Worm (Caenorhabditis elegans): Measurements from ENCODE around the gene C49H3.12.

The C49H3.12 gene

DNA sequence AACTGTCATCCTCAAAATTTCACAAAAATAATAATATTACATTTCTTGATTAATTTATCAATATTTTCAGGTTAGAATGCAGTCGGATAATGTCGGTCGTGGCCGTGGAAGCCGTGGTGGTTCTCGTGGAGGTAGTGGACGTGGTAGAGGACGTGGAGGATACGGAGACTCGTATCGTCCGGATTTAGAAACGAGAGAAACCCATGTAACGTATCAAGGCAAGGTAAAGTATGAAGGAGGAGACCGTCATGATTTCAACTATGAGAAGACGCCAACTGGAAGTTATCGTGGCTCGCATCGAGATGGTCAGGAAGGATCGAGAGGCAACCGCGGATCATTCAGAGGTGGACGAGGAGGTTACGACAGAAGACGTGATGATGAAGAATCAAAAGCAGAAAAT, 30.4 kb upstream of the C49H3.12 start, which contains the start of gene frpr-10:
Gene frpr-10, plus strand, starts transcription at position 301 of the 400 bp plus-strand sequence.
- TF ChIP-seq nhr-11 (tag; optimal IDR thresholded peaks at IDR 0.05): no peak
- TF ChIP-seq lin-15B (tag; optimal IDR thresholded peaks at IDR 0.05): no peak
- TF ChIP-seq snpc-4 (tag; optimal IDR thresholded peaks at IDR 0.05): no peak
- no peak for TF ChIP-seq pha-4 (tag; optimal IDR thresholded peaks at IDR 0.05)
- TF ChIP-seq fos-1 (tag; optimal IDR thresholded peaks at IDR 0.05): no peak
- no peak for TF ChIP-seq nhr-237 (tag; optimal IDR thresholded peaks at IDR 0.05)
- no peak for TF ChIP-seq lsy-12 (tag; optimal IDR thresholded peaks at IDR 0.05)
- no peak for TF ChIP-seq hmg-11 (tag; optimal IDR thresholded peaks at IDR 0.05)
- TF ChIP-seq ztf-11 (tag; optimal IDR thresholded peaks at IDR 0.05): no peak

DNA sequence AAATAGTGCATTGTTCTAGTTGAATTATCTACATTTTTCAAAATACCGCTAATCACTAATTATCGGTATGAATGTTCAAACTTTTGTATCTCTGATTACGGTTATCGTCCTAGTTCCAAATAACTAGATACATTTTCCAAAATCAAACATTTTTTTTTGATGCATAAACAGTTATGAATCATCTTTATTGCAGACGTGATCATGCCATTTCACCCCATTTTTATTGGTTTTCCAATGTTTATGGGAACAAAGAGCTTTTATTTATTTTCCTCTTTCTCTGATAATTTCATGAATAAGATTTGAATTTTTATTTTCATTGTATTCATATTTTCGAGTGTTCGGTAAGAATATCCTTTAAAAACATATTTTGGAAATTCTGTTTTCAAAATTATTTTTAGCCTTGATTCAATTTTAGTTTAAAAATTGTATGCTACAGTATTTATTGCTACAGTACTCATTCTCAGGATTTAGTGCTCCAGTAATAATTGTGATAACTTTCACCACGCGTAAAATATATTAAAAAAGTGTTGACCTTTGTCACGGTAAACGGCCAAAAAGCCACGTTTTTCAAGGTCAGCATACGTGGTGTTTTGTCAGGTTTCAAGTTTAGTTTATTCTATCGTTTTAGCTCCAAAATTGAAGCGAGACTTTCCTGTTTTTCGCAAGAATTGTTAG, 29.7 kb upstream of the C49H3.12 start, which contains the start of gene csr-1:
Gene csr-1, plus strand, starts transcription at position 625 of the 675 bp plus-strand sequence.
- TF ChIP-seq elt-2 (tag; optimal IDR thresholded peaks at IDR 0.05): peak; percentile 22
- TF ChIP-seq daf-12 (tag; optimal IDR thresholded peaks at IDR 0.05): no peak

DNA sequence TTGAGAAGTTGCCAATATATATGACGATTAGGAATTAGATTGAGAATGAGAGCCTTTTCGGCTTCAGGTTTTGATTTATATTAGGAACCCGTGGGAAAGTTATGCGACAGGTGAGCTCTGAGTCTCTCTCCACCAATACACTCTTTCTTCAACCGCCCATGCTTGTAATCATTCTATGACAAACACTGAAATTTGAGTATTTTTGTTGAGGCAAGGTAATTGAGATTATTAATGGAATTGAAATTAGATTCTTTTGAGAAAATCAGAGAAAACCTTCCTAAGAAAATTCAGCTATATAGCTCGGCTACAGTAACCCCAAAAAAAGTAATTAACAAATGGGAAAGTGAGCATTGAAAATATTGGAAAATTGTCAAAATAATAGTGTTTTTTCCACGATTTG, 28.7 kb upstream of the C49H3.12 start, which contains the start of gene ceh-19:
Gene ceh-19, minus strand, starts transcription at position 101 of the 400 bp plus-strand sequence.
- TF ChIP-seq zag-1 (tag; optimal IDR thresholded peaks at IDR 0.05) (no peak), elt-3 (tag; optimal IDR thresholded peaks at IDR 0.05) (no peak), mdl-1 (tag; optimal IDR thresholded peaks at IDR 0.05) (no peak), nfya-1 (tag; optimal IDR thresholded peaks at IDR 0.05; ENCODE audit: insufficient read depth) (no peak)

DNA sequence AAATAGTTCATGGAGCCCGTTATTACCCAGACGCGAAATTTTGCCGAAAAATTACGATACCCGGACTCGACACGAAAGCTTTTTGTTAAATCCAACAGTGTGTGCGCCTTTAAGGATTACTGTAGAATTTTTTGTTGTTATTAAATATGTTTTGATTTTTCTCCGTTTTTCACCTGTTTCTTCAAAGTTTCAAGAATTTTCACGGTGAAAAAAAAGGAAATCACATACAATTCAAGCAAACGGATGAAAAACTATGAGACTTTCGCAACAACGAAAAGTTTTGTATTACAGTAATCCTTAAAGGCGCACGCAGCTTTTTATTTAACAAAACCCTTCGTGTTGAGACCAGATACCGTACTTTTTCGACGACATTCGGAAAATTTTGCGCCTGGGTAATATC, 26.9 kb upstream of the C49H3.12 start:
- TF ChIP-seq lin-15B (tag; optimal IDR thresholded peaks at IDR 0.05) (no peak), egl-5 (tag; optimal IDR thresholded peaks at IDR 0.05) (no peak), ZK546.5 (tag; optimal IDR thresholded peaks at IDR 0.05) (no peak), nhr-11 (tag; optimal IDR thresholded peaks at IDR 0.05) (no peak), nfya-1 (tag; optimal IDR thresholded peaks at IDR 0.05; ENCODE audit: insufficient read depth) (no peak), ceh-9 (tag; optimal IDR thresholded peaks at IDR 0.05) (no peak), ama-1 (optimal IDR thresholded peaks at IDR 0.05) (no peak), ceh-28 (tag; optimal IDR thresholded peaks at IDR 0.05) (no peak), pqm-1 (tag; optimal IDR thresholded peaks at IDR 0.05) (no peak), fkh-2 (tag; optimal IDR thresholded peaks at IDR 0.05) (no peak), jun-1 (tag; optimal IDR thresholded peaks at IDR 0.05) (no peak), skn-1 (tag; optimal IDR thresholded peaks at IDR 0.05) (no peak), unc-39 (tag; optimal IDR thresholded peaks at IDR 0.05) (no peak), snpc-4 (tag; optimal IDR thresholded peaks at IDR 0.05) (no peak), lsy-12 (tag; optimal IDR thresholded peaks at IDR 0.05) (no peak), ztf-11 (tag; optimal IDR thresholded peaks at IDR 0.05) (no peak), ceh-82 (tag; optimal IDR thresholded peaks at IDR 0.05) (no peak), elt-3 (tag; optimal IDR thresholded peaks at IDR 0.05) (no peak), aly-2 (tag; optimal IDR thresholded peaks at IDR 0.05) (no peak)

DNA sequence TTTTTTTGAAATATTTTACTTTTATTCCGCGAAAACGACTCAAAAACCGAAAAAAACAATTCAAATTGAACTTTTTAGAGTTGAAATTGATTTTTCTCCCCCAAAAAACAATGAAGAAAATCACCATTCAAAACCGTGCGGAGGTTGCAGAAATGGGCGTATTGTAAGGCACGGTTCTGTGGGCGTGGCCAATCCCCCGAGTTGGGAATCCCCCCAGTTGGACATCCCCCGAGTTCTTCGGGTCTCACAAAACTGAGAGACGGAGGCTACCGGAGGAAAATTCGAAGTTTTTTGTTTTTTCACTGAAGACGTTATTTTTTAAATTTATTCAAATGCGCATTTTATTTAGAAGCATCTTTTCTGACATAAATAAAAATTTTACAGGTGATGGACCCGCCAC, 21.2 kb upstream of the C49H3.12 start, which contains the start of gene mcm-3AP:
Gene mcm-3AP, plus strand, starts transcription at position 383 of the 400 bp plus-strand sequence.
- TF ChIP-seq nfya-1 (tag; optimal IDR thresholded peaks at IDR 0.05; ENCODE audit: insufficient read depth) (peak; percentile 58), hmg-11 (tag; optimal IDR thresholded peaks at IDR 0.05) (peak; percentile 13), elt-2 (tag; optimal IDR thresholded peaks at IDR 0.05) (peak; percentile 26)

DNA sequence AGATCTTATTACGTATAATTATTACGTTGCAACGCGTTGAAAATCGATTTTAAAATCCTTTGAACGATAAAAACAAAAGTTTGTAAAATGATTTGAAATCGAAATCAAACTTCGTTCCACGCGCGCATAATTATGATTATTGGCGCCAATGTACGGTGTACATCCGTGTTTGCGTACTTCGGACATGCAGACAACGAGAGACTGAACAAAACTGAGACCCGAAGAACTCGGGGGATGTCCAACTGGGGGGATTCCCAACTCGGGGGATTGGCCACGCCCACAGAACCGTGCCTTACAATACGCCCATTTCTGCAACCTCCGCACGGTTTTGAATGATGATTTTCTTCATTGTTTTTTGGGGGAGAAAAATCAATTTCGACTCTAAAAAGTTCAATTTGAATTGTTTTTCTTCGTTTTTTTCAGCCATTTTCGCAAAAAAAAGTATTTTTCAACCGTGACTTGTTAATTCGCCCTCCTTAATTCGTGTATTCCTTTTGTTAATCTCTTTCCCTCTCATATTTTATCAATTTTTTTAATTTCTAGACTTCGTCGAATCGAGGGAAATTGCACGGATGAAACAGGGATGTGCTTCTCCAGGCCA, 19.9 kb upstream of the C49H3.12 start, which contains the start of gene F20D12.12:
Gene F20D12.12, plus strand, starts transcription at position 542 of the 601 bp plus-strand sequence.
- TF ChIP-seq nhr-43 (tag; optimal IDR thresholded peaks at IDR 0.05; ENCODE audit: poor library complexity, severe bottlenecking) (peak; percentile 7), pha-4 (tag; optimal IDR thresholded peaks at IDR 0.05) (peak; percentile 66), hmg-11 (tag; optimal IDR thresholded peaks at IDR 0.05) (peak; percentile 56), elt-2 (tag; optimal IDR thresholded peaks at IDR 0.05) (peak; percentile 52), snpc-4 (tag; optimal IDR thresholded peaks at IDR 0.05) (peak; percentile 19), lsy-12 (tag; optimal IDR thresholded peaks at IDR 0.05) (peak; percentile 57), lin-15B (tag; optimal IDR thresholded peaks at IDR 0.05) (peak; percentile 69), lin-39 (tag; optimal IDR thresholded peaks at IDR 0.05) (peak; percentile 66), nhr-23 (tag; optimal IDR thresholded peaks at IDR 0.05) (peak; percentile 67), nfya-1 (tag; optimal IDR thresholded peaks at IDR 0.05; ENCODE audit: insufficient read depth) (peak; percentile 85)

All from whole organism, L3 larva.